Worm (Caenorhabditis elegans): ENCODE data around the gene srlf-22.

ce11 chrV:879171-879570, 11.8 kb upstream of the srlf-22 start, which contains the start of gene srg-53:
- no peak for TF ChIP-seq nhr-11 (tag; optimal IDR thresholded peaks at IDR 0.05)
- no peak for TF ChIP-seq nhr-77 (tag; optimal IDR thresholded peaks at IDR 0.05)
- TF ChIP-seq Y55F3AM.14 (GFP tag; optimal IDR thresholded peaks at IDR 0.05), result no peak
- TF ChIP-seq egl-27 (tag; optimal IDR thresholded peaks at IDR 0.05), result no peak
- TF ChIP-seq dmd-4 (tag; optimal IDR thresholded peaks at IDR 0.05), result no peak
- TF ChIP-seq skn-1 (tag; optimal IDR thresholded peaks at IDR 0.05), result no peak
- TF ChIP-seq unc-62 (GFP tag; optimal IDR thresholded peaks at IDR 0.05), result no peak
- TF ChIP-seq lin-39 (tag; optimal IDR thresholded peaks at IDR 0.05), result no peak
- no peak for TF ChIP-seq R02D3.7 (tag; optimal IDR thresholded peaks at IDR 0.05)

Measured in whole organism, L2 larva.